Fruit fly (Drosophila melanogaster) whole organism, embryonic: ENCODE results near the gene mei-218.
A peak's percentile ranks its signal among the peaks of the same experiment; 100 is the strongest.

Source experiments
- Atf-2 ChIP-seq: fragments of 200-800 bp; sonication (Bioruptor generic); optimal IDR thresholded peaks from 2 replicates; lab custom pipeline; 2016; ENCODE audit warnings: missing biosample characterization, missing genetic modification characterization
- Bdp1 ChIP-seq: fragments of 200-800 bp; sonication (Bioruptor generic); optimal IDR thresholded peaks from 3 replicates; lab custom pipeline; 2016; ENCODE audit warnings: missing biosample characterization, missing genetic modification characterization
- CG10274 ChIP-seq: fragments of 200-800 bp; sonication (Bioruptor generic); optimal IDR thresholded peaks from 3 replicates; lab custom pipeline; 2017; ENCODE audit warnings: missing biosample characterization, mild to moderate bottlenecking, missing genetic modification characterization
- CG10543 ChIP-seq: fragments of 200-800 bp; sonication (Bioruptor generic); optimal IDR thresholded peaks from 3 replicates; lab custom pipeline; 2017; ENCODE audit warnings: missing biosample characterization, mild to moderate bottlenecking, missing genetic modification characterization, moderate library complexity
- CG11398 ChIP-seq: fragments of 200-800 bp; sonication (Bioruptor generic); optimal IDR thresholded peaks from 2 replicates; lab custom pipeline; 2016; ENCODE audit warnings: missing biosample characterization, missing genetic modification characterization
- CG13123 ChIP-seq: fragments of 200-800 bp; sonication (Bioruptor generic); optimal IDR thresholded peaks from 2 replicates; lab custom pipeline; 2016; ENCODE audit warnings: missing biosample characterization, missing genetic modification characterization
- CG13624 ChIP-seq: fragments of 200-800 bp; sonication (Bioruptor generic); optimal IDR thresholded peaks from 2 replicates; lab custom pipeline; 2016; ENCODE audit warnings: missing biosample characterization, missing genetic modification characterization
- CG13775 ChIP-seq: fragments of 200-800 bp; sonication (Bioruptor generic); optimal IDR thresholded peaks from 3 replicates; lab custom pipeline; 2017; ENCODE audit warnings: missing biosample characterization, mild to moderate bottlenecking, missing genetic modification characterization
- CG15601 ChIP-seq: fragments of 200-800 bp; sonication (Bioruptor generic); optimal IDR thresholded peaks from 3 replicates; lab custom pipeline; 2019; ENCODE audit warnings: missing biosample characterization, mild to moderate bottlenecking, missing genetic modification characterization, moderate library complexity
- CG1603 ChIP-seq: fragments of 200-800 bp; sonication (Bioruptor generic); optimal IDR thresholded peaks from 2 replicates; lab custom pipeline; 2019; ENCODE audit warnings: missing biosample characterization, mild to moderate bottlenecking, missing genetic modification characterization, moderate library complexity
- CG17385 ChIP-seq: fragments of 200-800 bp; sonication (Bioruptor generic); optimal IDR thresholded peaks from 3 replicates; lab custom pipeline; 2018; ENCODE audit warnings: missing biosample characterization, mild to moderate bottlenecking, missing genetic modification characterization
- CG30020 ChIP-seq: fragments of 200-800 bp; optimal IDR thresholded peaks from 2 replicates; lab custom pipeline; 2019; ENCODE audit warnings: missing biosample characterization, mild to moderate bottlenecking, missing genetic modification characterization, moderate library complexity
- CG3163 ChIP-seq: fragments of 200-800 bp; sonication (Bioruptor generic); optimal IDR thresholded peaks from 3 replicates; lab custom pipeline; 2016; ENCODE audit warnings: missing biosample characterization, missing genetic modification characterization
- CG32532 ChIP-seq: fragments of 200-800 bp; sonication (Bioruptor generic); IDR thresholded peaks from 2 replicates; pipeline ENCODE4 v1.3.6; 2022; ENCODE audit warnings: missing biosample characterization, missing genetic modification characterization
- CG34224 ChIP-seq: fragments of 200-800 bp; sonication (Bioruptor generic); IDR thresholded peaks from 3 replicates; pipeline ENCODE4 v1.3.6; 2022; ENCODE audit warnings: missing biosample characterization, missing genetic modification characterization; ENCODE audit not compliant: partially characterized antibody
- CG4707 ChIP-seq: fragments of 200-800 bp; sonication (Bioruptor generic); optimal IDR thresholded peaks from 2 replicates; lab custom pipeline; 2018; ENCODE audit warnings: missing biosample characterization, mild to moderate bottlenecking, missing genetic modification characterization, moderate library complexity
- CG4730 ChIP-seq: fragments of 200-800 bp; sonication (Bioruptor generic); IDR thresholded peaks from 2 replicates; pipeline ENCODE4 v1.3.6; 2022; ENCODE audit warnings: missing biosample characterization, missing genetic modification characterization
- CG8478 ChIP-seq: fragments of >200 bp; optimal IDR thresholded peaks from 2 replicates; lab custom pipeline; 2018
- Chrac-16 ChIP-seq: fragments of 200-800 bp; sonication (Bioruptor generic); optimal IDR thresholded peaks from 3 replicates; lab custom pipeline; 2016; ENCODE audit warnings: missing biosample characterization, missing genetic modification characterization
- Dbx ChIP-seq: fragments of 200-800 bp; sonication (Bioruptor generic); IDR thresholded peaks from 3 replicates; pipeline ENCODE4 v1.3.6; 2022; ENCODE audit warnings: missing biosample characterization, missing genetic modification characterization
- Deaf1 ChIP-seq: fragments of 200-800 bp; optimal IDR thresholded peaks from 3 replicates; lab custom pipeline; 2019; ENCODE audit warnings: missing biosample characterization, mild to moderate bottlenecking, missing genetic modification characterization, moderate library complexity
- Ets97D ChIP-seq: fragments of 200-800 bp; sonication (Bioruptor generic); optimal IDR thresholded peaks from 3 replicates; lab custom pipeline; 2016; ENCODE audit warnings: missing biosample characterization, missing genetic modification characterization
- GATAe ChIP-seq: fragments of 200-800 bp; sonication (Bioruptor generic); conservative IDR thresholded peaks from 2 replicates; pipeline ENCODE4 v1.3.6; 2022; ENCODE audit warnings: missing biosample characterization, missing genetic modification characterization
- Gug ChIP-seq: fragments of 200-800 bp; sonication (Bioruptor generic); IDR thresholded peaks from 4 replicates; pipeline ENCODE4 v1.3.6; 2022; ENCODE audit warnings: missing biosample characterization, missing genetic modification characterization
- HmgD ChIP-seq: fragments of 200-800 bp; sonication (Bioruptor generic); optimal IDR thresholded peaks from 3 replicates; lab custom pipeline; 2016; ENCODE audit warnings: missing biosample characterization, missing genetic modification characterization
- HmgZ ChIP-seq: fragments of 200-800 bp; sonication (Bioruptor generic); optimal IDR thresholded peaks from 2 replicates; lab custom pipeline; 2018; ENCODE audit warnings: missing biosample characterization, mild to moderate bottlenecking, missing genetic modification characterization
- Lim3 ChIP-seq: fragments of 200-800 bp; sonication (Bioruptor generic); IDR thresholded peaks from 2 replicates; pipeline ENCODE4 v1.3.6; 2022; ENCODE audit warnings: missing biosample characterization, missing genetic modification characterization
- MTF-1 ChIP-seq: fragments of 200-800 bp; sonication (Bioruptor generic); optimal IDR thresholded peaks from 2 replicates; lab custom pipeline; 2018; ENCODE audit warnings: missing biosample characterization, mild to moderate bottlenecking, missing genetic modification characterization, borderline replicate concordance
- Myb ChIP-seq: fragments of 200-800 bp; sonication (Bioruptor generic); optimal IDR thresholded peaks from 2 replicates; lab custom pipeline; 2016; ENCODE audit warnings: missing biosample characterization, missing genetic modification characterization
- Ravus ChIP-seq: fragments of 200-800 bp; sonication (Bioruptor generic); IDR thresholded peaks from 2 replicates; pipeline ENCODE4 v1.3.6; 2022; ENCODE audit warnings: missing biosample characterization, missing genetic modification characterization
- Spps ChIP-seq: fragments of 200-800 bp; sonication (Bioruptor generic); optimal IDR thresholded peaks from 2 replicates; lab custom pipeline; 2018; ENCODE audit warnings: missing biosample characterization, mild to moderate bottlenecking, missing genetic modification characterization
- Sry-δ ChIP-seq: fragments of 200-800 bp; sonication (Bioruptor generic); optimal IDR thresholded peaks from 2 replicates; lab custom pipeline; 2016; ENCODE audit warnings: missing biosample characterization, missing genetic modification characterization
- Ssrp ChIP-seq: fragments of 200-800 bp; sonication (Bioruptor generic); optimal IDR thresholded peaks from 2 replicates; lab custom pipeline; 2018; ENCODE audit warnings: missing biosample characterization, mild to moderate bottlenecking, missing genetic modification characterization, moderate library complexity
- ac ChIP-seq: fragments of 200-800 bp; sonication (Bioruptor generic); optimal IDR thresholded peaks from 3 replicates; lab custom pipeline; 2017; ENCODE audit warnings: missing biosample characterization, mild to moderate bottlenecking, missing genetic modification characterization
- bbx ChIP-seq: fragments of 200-800 bp; sonication (Bioruptor generic); IDR thresholded peaks from 2 replicates; pipeline ENCODE4 v1.3.6; 2022; ENCODE audit warnings: missing biosample characterization, missing genetic modification characterization; ENCODE audit not compliant: partially characterized antibody
- bcd ChIP-seq: fragments of 200-800 bp; sonication (Bioruptor generic); optimal IDR thresholded peaks from 2 replicates; lab custom pipeline; 2017; ENCODE audit warnings: missing biosample characterization, mild to moderate bottlenecking, missing genetic modification characterization
- chif ChIP-seq, 2 experiments: fragments of 200-800 bp; sonication (Bioruptor generic); optimal IDR thresholded peaks; 3 replicates each; lab custom pipeline; 2016; ENCODE audit warnings: missing biosample characterization in 2 of 2, missing genetic modification characterization in 2 of 2
- eyg ChIP-seq: fragments of 200-800 bp; sonication (Bioruptor generic); optimal IDR thresholded peaks from 3 replicates; lab custom pipeline; 2016; ENCODE audit warnings: missing biosample characterization, missing genetic modification characterization
- gcm ChIP-seq: fragments of 200-800 bp; sonication (Bioruptor generic); optimal IDR thresholded peaks from 2 replicates; lab custom pipeline; 2019; ENCODE audit warnings: missing biosample characterization, mild to moderate bottlenecking, missing genetic modification characterization, moderate library complexity
- hb ChIP-seq: fragments of 200-800 bp; sonication (Bioruptor generic); IDR thresholded peaks from 3 replicates; pipeline ENCODE4 v1.3.6; 2022; ENCODE audit warnings: missing biosample characterization, missing genetic modification characterization; ENCODE audit not compliant: partially characterized antibody
- hkb ChIP-seq, 2 experiments: fragments of 200-800 bp in 1 of 2; fragments of >200 bp in 1 of 2; sonication (Bioruptor generic) in 1 of 2; IDR thresholded peaks in 1 of 2; optimal IDR thresholded peaks in 1 of 2; 2 replicates each; pipeline versions ENCODE4 v1.3.6 to Lab custom; 2017 to 2022; ENCODE audit warnings: missing biosample characterization in 1 of 2, missing genetic modification characterization in 1 of 2
- knrl ChIP-seq: fragments of 200-800 bp; sonication (Bioruptor generic); IDR thresholded peaks from 3 replicates; pipeline ENCODE4 v1.3.6; 2022; ENCODE audit warnings: missing biosample characterization, missing genetic modification characterization; ENCODE audit not compliant: partially characterized antibody
- lbe ChIP-seq: fragments of 200-800 bp; sonication (Bioruptor generic); optimal IDR thresholded peaks from 2 replicates; lab custom pipeline; 2016; ENCODE audit warnings: missing biosample characterization, mild to moderate bottlenecking, missing genetic modification characterization
- nerfin-2 ChIP-seq: fragments of 200-800 bp; sonication (Bioruptor generic); IDR thresholded peaks from 2 replicates; pipeline ENCODE4 v1.3.6; 2022; ENCODE audit warnings: missing biosample characterization, missing genetic modification characterization; ENCODE audit not compliant: partially characterized antibody
- pita ChIP-seq: fragments of 200-800 bp; sonication (Bioruptor generic); optimal IDR thresholded peaks from 2 replicates; lab custom pipeline; 2017; ENCODE audit warnings: missing biosample characterization, mild to moderate bottlenecking, missing genetic modification characterization
- sc ChIP-seq, 3 experiments: fragments of >200 bp in 2 of 3; fragments of 200-800 bp in 1 of 3; sonication (Bioruptor generic) in 1 of 3; optimal IDR thresholded peaks; 2 replicates in 2 of 3; 3 replicates in 1 of 3; lab custom pipeline; 2017; ENCODE audit warnings: mild to moderate bottlenecking in 1 of 3, missing biosample characterization in 1 of 3, missing genetic modification characterization in 1 of 3, missing genetic modification reagents in 1 of 3
- schlank ChIP-seq: fragments of 200-800 bp; sonication (Bioruptor generic); optimal IDR thresholded peaks from 2 replicates; lab custom pipeline; 2018; ENCODE audit warnings: missing biosample characterization, mild to moderate bottlenecking, missing genetic modification characterization
- slp2 ChIP-seq: fragments of 200-800 bp; sonication (Bioruptor generic); optimal IDR thresholded peaks from 2 replicates; lab custom pipeline; 2016; ENCODE audit warnings: missing biosample characterization, missing genetic modification characterization
- tap ChIP-seq: fragments of 200-800 bp; optimal IDR thresholded peaks from 3 replicates; lab custom pipeline; 2019; ENCODE audit warnings: missing biosample characterization, mild to moderate bottlenecking, missing genetic modification characterization, moderate library complexity
- vfl ChIP-seq: fragments of 200-800 bp; sonication (Bioruptor generic); optimal IDR thresholded peaks from 2 replicates; lab custom pipeline; 2016; ENCODE audit warnings: missing biosample characterization, missing genetic modification characterization

Gene mei-218

dm6 chrX:17176542-17176941 is 33.8 kb upstream of the mei-218 start (continued):
- TF ChIP-seq MTF-1 (GFP tag; lab: Kevin White, UChicago) (no peak), lbe (no peak), hb (GFP tag; lab: Robert Waterston, UW) (no peak), CG13123 (GFP tag; lab: Kevin White, UChicago) (peak; percentile 9), knrl (GFP tag; lab: Robert Waterston, UW) (no peak), sc (optimal IDR thresholded peaks at IDR 0.05; lab: Kevin White, UChicago) (no peak), sc (GFP tag; optimal IDR thresholded peaks at IDR 0.05; lab: Kevin White, UChicago) (no peak), CG3163 (GFP tag; lab: Kevin White, UChicago) (no peak), schlank (no peak), CG11398 (GFP tag; lab: Kevin White, UChicago) (no peak), vfl (GFP tag; lab: Kevin White, UChicago) (no peak), CG17385 (GFP tag; lab: Kevin White, UChicago) (peak; percentile 30), CG8478 (no peak), CG4730 (peak; percentile 31; the same call in 1 of the 2 replicates), CG4707 (no peak), Bdp1 (no peak), GATAe (GFP tag; lab: Robert Waterston, UW) (no peak), Ravus (GFP tag; lab: Robert Waterston, UW) (no peak), CG10543 (GFP tag; lab: Kevin White, UChicago) (peak; percentile 27), CG13624 (peak; percentile 62), Lim3 (GFP tag; lab: Robert Waterston, UW) (no peak), gcm (GFP tag; lab: Kevin White, UChicago) (no peak), pita (no peak), nerfin-2 (GFP tag; lab: Robert Waterston, UW) (no peak), Spps (no peak), CG32532 (GFP tag; lab: Robert Waterston, UW) (peak; percentile 71), Ets97D (GFP tag; lab: Kevin White, UChicago) (no peak), CG30020 (tag; lab: Kevin White, UChicago) (no peak), CG1603 (tag; lab: Kevin White, UChicago) (peak; percentile 30), Atf-2 (GFP tag; lab: Kevin White, UChicago) (no peak), CG13775 (no peak), HmgZ (tag; lab: Kevin White, UChicago) (no peak), ac (GFP tag; lab: Kevin White, UChicago) (no peak), HmgD (GFP tag; lab: Kevin White, UChicago) (no peak), CG15601 (tag; lab: Kevin White, UChicago) (no peak), bbx (GFP tag; lab: Robert Waterston, UW) (no peak), eyg (GFP tag; lab: Kevin White, UChicago) (no peak), slp2 (GFP tag; lab: Kevin White, UChicago) (peak; percentile 46), Dbx (GFP tag; lab: Robert Waterston, UW) (peak; percentile 61; the same call in 2 of the 3 replicates), Sry-δ (GFP tag; lab: Kevin White, UChicago) (no peak), chif (GFP tag; optimal IDR thresholded peaks at IDR 0.05; lab: Kevin White, UChicago) (peak in 1 of 2 experiments; percentile 44), Gug (0 out of 4 replicates have a peak, but pooled peaks have one; percentile 21), bcd (peak; percentile 34), CG34224 (GFP tag; lab: Robert Waterston, UW) (no peak; the same call in 2 of the 3 replicates), hkb (optimal IDR thresholded peaks at IDR 0.05; lab: Kevin White, UChicago) (no peak), hkb (GFP tag; IDR thresholded peaks at IDR 0.05; lab: Robert Waterston, UW) (peak; percentile 72), Deaf1 (peak; percentile 12), Myb (GFP tag; lab: Kevin White, UChicago) (peak; percentile 40), CG10274 (no peak), tap (tag; lab: Kevin White, UChicago) (peak; percentile 29), Chrac-16 (GFP tag; lab: Kevin White, UChicago) (peak; percentile 18), Ssrp (no peak)
